Worm (Caenorhabditis elegans): ENCODE results near the gene del-9.

del-9 gene

DNA sequence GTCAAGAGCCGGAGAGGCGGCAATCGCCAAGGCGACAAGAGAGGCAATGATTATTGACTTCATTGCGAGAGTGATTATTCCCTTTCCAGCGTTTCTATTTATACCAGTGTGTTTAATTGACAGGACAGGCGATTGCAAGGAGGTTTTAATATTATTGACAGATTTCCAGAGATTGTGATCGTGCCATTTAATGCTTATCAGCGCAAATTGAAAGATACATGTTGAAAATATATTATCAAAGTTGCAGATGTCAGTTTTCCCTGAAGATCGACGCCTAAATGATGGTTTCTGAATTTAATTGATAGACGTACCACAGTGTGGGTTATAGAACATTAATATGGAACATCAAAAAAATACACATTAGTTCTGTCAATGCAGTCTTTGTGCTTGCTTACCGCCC is 53.2 kb downstream of the del-9 start, which contains the start of gene vit-4:
vit-4 (minus strand) TSS at position 63 of the 400 bp plus-strand sequence.
- no peak for TF ChIP-seq T26A5.8 (tag; optimal IDR thresholded peaks at IDR 0.05)
- TF ChIP-seq mes-4 (tag; optimal IDR thresholded peaks at IDR 0.05) = no peak
- no peak for TF ChIP-seq nfyb-1 (GFP tag; IDR thresholded peaks at IDR 0.05)
- peak; percentile 71 for TF ChIP-seq nhr-80 (tag; optimal IDR thresholded peaks at IDR 0.05)
- no peak for TF ChIP-seq F52B5.7 (tag; optimal IDR thresholded peaks at IDR 0.05)
- peak in 1 of 2 experiments; percentile 26 for TF ChIP-seq let-607 (tag; optimal IDR thresholded peaks at IDR 0.05)
- no peak for TF ChIP-seq Y53G8AR.9 (GFP tag; conservative IDR thresholded peaks at IDR 0.05)
- TF ChIP-seq hmg-20 (GFP tag; IDR thresholded peaks at IDR 0.05) = no peak
- no peak for TF ChIP-seq lsy-27 (tag; optimal IDR thresholded peaks at IDR 0.05; ENCODE audit: borderline replicate concordance, insufficient read depth)
- no peak for TF ChIP-seq lin-40 (tag; optimal IDR thresholded peaks at IDR 0.05)

All from whole organism, young adult.